Worm (Caenorhabditis elegans) whole organism, L4 larva: ENCODE measurements around the gene pals-22.

Source experiments
- R02D3.7 ChIP-seq: fragments of 150-350 bp; sonication (generic microtip); optimal IDR thresholded peaks from 3 replicates; lab custom pipeline; 2014; ENCODE audit warnings: missing biosample characterization, missing genetic modification characterization
- T20F7.1 ChIP-seq: fragments of 200-800 bp; sonication (Bioruptor generic); optimal IDR thresholded peaks from 2 replicates; lab custom pipeline; 2018; ENCODE audit warnings: mild to moderate bottlenecking, missing genetic modification characterization, missing compliant biosample characterization
- aly-2 ChIP-seq: sonication (generic microtip); optimal IDR thresholded peaks from 2 replicates; lab custom pipeline; 2018; ENCODE audit warnings: missing biosample characterization, missing genetic modification characterization
- arid-1 ChIP-seq: fragments of 200-800 bp; sonication (Bioruptor generic); conservative IDR thresholded peaks from 2 replicates; pipeline ENCODE4 v1.3.6; 2022; ENCODE audit warnings: missing genetic modification reagents, missing genetic modification characterization, missing compliant biosample characterization
- attf-4 ChIP-seq: sonication (generic microtip); optimal IDR thresholded peaks from 3 replicates; lab custom pipeline; 2017; ENCODE audit warnings: missing biosample characterization, missing genetic modification characterization
- ceh-28 ChIP-seq: fragments of 150-350 bp; optimal IDR thresholded peaks from 2 replicates; lab custom pipeline; 2014; ENCODE audit warnings: missing biosample characterization, missing genetic modification reagents, missing genetic modification characterization
- ceh-44 ChIP-seq: fragments of 200-800 bp; sonication (Bioruptor generic); IDR thresholded peaks from 2 replicates; pipeline ENCODE4 v1.3.6; 2022; ENCODE audit warnings: missing genetic modification reagents, missing genetic modification characterization, missing compliant biosample characterization
- ceh-62 ChIP-seq: sonication (generic microtip); optimal IDR thresholded peaks from 2 replicates; lab custom pipeline; 2017; ENCODE audit warnings: missing biosample characterization, missing genetic modification characterization
- ctbp-1 ChIP-seq: fragments of 200-800 bp; sonication (Bioruptor generic); IDR thresholded peaks from 2 replicates; pipeline ENCODE4 v1.3.6; 2022; ENCODE audit warnings: missing genetic modification reagents, missing genetic modification characterization, missing compliant biosample characterization
- daf-12 ChIP-seq: fragments of 150-350 bp; optimal IDR thresholded peaks from 2 replicates; lab custom pipeline; 2014; ENCODE audit warnings: missing biosample characterization, missing genetic modification reagents, missing genetic modification characterization
- daf-16 ChIP-seq, 3 experiments: sonication (generic microtip); optimal IDR thresholded peaks; 2 replicates each; lab custom pipeline; 2016 to 2017; ENCODE audit warnings: missing genetic modification characterization in 3 of 3, missing genetic modification reagents in 3 of 3, mild to moderate bottlenecking in 2 of 3, missing compliant biosample characterization in 2 of 3, missing biosample characterization in 1 of 3, moderate library complexity in 1 of 3
- daf-19 ChIP-seq: fragments of 200-800 bp; sonication (Bioruptor generic); conservative IDR thresholded peaks from 2 replicates; pipeline ENCODE4 v1.3.6; 2022; ENCODE audit warnings: missing genetic modification characterization, missing compliant biosample characterization
- dmd-6 ChIP-seq: fragments of 200-800 bp; sonication (Bioruptor generic); IDR thresholded peaks from 2 replicates; pipeline ENCODE4 v1.3.6; 2022; ENCODE audit warnings: missing genetic modification reagents, missing genetic modification characterization, missing compliant biosample characterization
- dmd-8 ChIP-seq: fragments of 200-800 bp; sonication (Bioruptor generic); IDR thresholded peaks from 2 replicates; pipeline ENCODE4 v1.3.6; 2022; ENCODE audit warnings: missing genetic modification characterization, missing compliant biosample characterization
- duxl-1 ChIP-seq: sonication (generic microtip); optimal IDR thresholded peaks from 2 replicates; lab custom pipeline; 2016; ENCODE audit warnings: mild to moderate bottlenecking, missing genetic modification characterization, moderate library complexity, missing compliant biosample characterization; ENCODE audit not compliant: poor library complexity
- egl-27 ChIP-seq: sonication (generic microtip); optimal IDR thresholded peaks from 3 replicates; lab custom pipeline; 2017; ENCODE audit warnings: missing biosample characterization, missing genetic modification reagents, missing genetic modification characterization
- egl-43 ChIP-seq: fragments of 200-800 bp; sonication (Bioruptor generic); IDR thresholded peaks from 2 replicates; pipeline ENCODE4 v1.3.6; 2022; ENCODE audit warnings: missing genetic modification reagents, missing genetic modification characterization, missing compliant biosample characterization
- fkh-10 ChIP-seq: fragments of 150-350 bp; optimal IDR thresholded peaks from 2 replicates; lab custom pipeline; 2014; ENCODE audit warnings: missing biosample characterization, missing genetic modification reagents, missing genetic modification characterization
- gei-8 ChIP-seq: fragments of 200-800 bp; sonication (Bioruptor generic); optimal IDR thresholded peaks from 2 replicates; lab custom pipeline; 2018; ENCODE audit warnings: mild to moderate bottlenecking, missing genetic modification characterization, missing compliant biosample characterization
- hmg-1.1 ChIP-seq: fragments of 200-800 bp; sonication (Bioruptor generic); IDR thresholded peaks from 2 replicates; pipeline ENCODE4 v1.3.6; 2022; ENCODE audit warnings: missing genetic modification reagents, missing genetic modification characterization, missing compliant biosample characterization
- lin-1 ChIP-seq: fragments of 200-800 bp; sonication (Bioruptor generic); IDR thresholded peaks from 2 replicates; pipeline ENCODE4 v1.3.6; 2022; ENCODE audit warnings: missing genetic modification reagents, missing genetic modification characterization, missing compliant biosample characterization
- lin-13 ChIP-seq: fragments of 150-350 bp; optimal IDR thresholded peaks from 2 replicates; lab custom pipeline; 2014; ENCODE audit warnings: missing biosample characterization, missing genetic modification reagents, missing genetic modification characterization
- lin-15B ChIP-seq: fragments of 150-350 bp; sonication (generic microtip); optimal IDR thresholded peaks from 3 replicates; lab custom pipeline; 2014; ENCODE audit warnings: missing biosample characterization, missing genetic modification characterization
- lin-29 ChIP-seq: fragments of 200-800 bp; sonication (Bioruptor generic); IDR thresholded peaks from 2 replicates; pipeline ENCODE4 v1.3.6; 2022; ENCODE audit warnings: missing genetic modification reagents, missing genetic modification characterization, missing compliant biosample characterization
- lir-3 ChIP-seq: sonication (generic microtip); optimal IDR thresholded peaks from 2 replicates; lab custom pipeline; 2016; ENCODE audit warnings: mild to moderate bottlenecking, missing genetic modification characterization, missing compliant biosample characterization
- lsy-2 ChIP-seq, 2 experiments: fragments of 150-350 bp in 1 of 2; sonication (generic microtip) in 1 of 2; optimal IDR thresholded peaks; 2 replicates each; lab custom pipeline; 2014 to 2017; ENCODE audit warnings: missing biosample characterization in 2 of 2, missing genetic modification characterization in 2 of 2
- madf-5 ChIP-seq, 2 experiments: fragments of 200-800 bp; sonication (Bioruptor generic); IDR thresholded peaks; 2 replicates each; pipeline ENCODE4 v1.3.6; 2022; ENCODE audit warnings: missing compliant biosample characterization in 2 of 2, missing genetic modification characterization in 2 of 2
- madf-9 ChIP-seq: fragments of 200-800 bp; sonication (Bioruptor generic); conservative IDR thresholded peaks from 2 replicates; pipeline ENCODE4 v1.3.6; 2022; ENCODE audit warnings: missing genetic modification reagents, missing genetic modification characterization, missing compliant biosample characterization
- mdt-29 ChIP-seq: fragments of 200-800 bp; sonication (Bioruptor generic); IDR thresholded peaks from 2 replicates; pipeline ENCODE4 v1.3.6; 2022; ENCODE audit warnings: missing genetic modification reagents, missing genetic modification characterization, missing compliant biosample characterization
- mep-1 ChIP-seq: fragments of 150-350 bp; sonication (generic microtip); optimal IDR thresholded peaks from 3 replicates; lab custom pipeline; 2014; ENCODE audit warnings: missing biosample characterization, missing genetic modification characterization
- mxl-3 ChIP-seq: fragments of 200-800 bp; sonication (Bioruptor generic); optimal IDR thresholded peaks from 2 replicates; lab custom pipeline; 2018; ENCODE audit warnings: mild to moderate bottlenecking, missing genetic modification characterization, missing compliant biosample characterization
- nhr-10 ChIP-seq: fragments of 150-350 bp; optimal IDR thresholded peaks from 2 replicates; lab custom pipeline; 2014; ENCODE audit warnings: missing biosample characterization, missing genetic modification characterization
- nhr-25 ChIP-seq: sonication (generic microtip); optimal IDR thresholded peaks from 2 replicates; lab custom pipeline; 2017; ENCODE audit warnings: missing genetic modification characterization, mild to moderate bottlenecking, missing compliant biosample characterization, antibody characterized with exemption, moderate library complexity, borderline replicate concordance; ENCODE audit not compliant: insufficient read depth
- nhr-42 ChIP-seq: fragments of 200-800 bp; sonication (Bioruptor generic); IDR thresholded peaks from 2 replicates; pipeline ENCODE4 v1.3.6; 2022; ENCODE audit warnings: missing genetic modification characterization, missing compliant biosample characterization
- nhr-48 ChIP-seq: sonication (generic microtip); optimal IDR thresholded peaks from 2 replicates; lab custom pipeline; 2016; ENCODE audit warnings: mild to moderate bottlenecking, missing genetic modification characterization, missing compliant biosample characterization
- nhr-76 ChIP-seq: fragments of 150-350 bp; optimal IDR thresholded peaks from 2 replicates; lab custom pipeline; 2014; ENCODE audit warnings: missing biosample characterization, missing genetic modification characterization
- nhr-77 ChIP-seq: fragments of 150-350 bp; optimal IDR thresholded peaks from 2 replicates; lab custom pipeline; 2014; ENCODE audit warnings: missing biosample characterization, missing genetic modification characterization
- pha-4 ChIP-seq, 2 experiments: fragments of 150-350 bp in 1 of 2; fragments of 200-800 bp in 1 of 2; sonication (Bioruptor generic) in 1 of 2; IDR thresholded peaks in 1 of 2; optimal IDR thresholded peaks in 1 of 2; 2 replicates each; pipeline versions ENCODE4 v1.3.6 to Lab custom; 2014 to 2022; ENCODE audit warnings: missing genetic modification characterization in 2 of 2, missing genetic modification reagents in 2 of 2, missing biosample characterization in 1 of 2, missing compliant biosample characterization in 1 of 2
- php-3 ChIP-seq: fragments of 200-800 bp; sonication (Bioruptor generic); IDR thresholded peaks from 2 replicates; pipeline ENCODE4 v1.3.6; 2022; ENCODE audit warnings: missing genetic modification reagents, missing genetic modification characterization, missing compliant biosample characterization
- rbr-2 ChIP-seq: sonication (generic microtip); optimal IDR thresholded peaks from 2 replicates; lab custom pipeline; 2016; ENCODE audit warnings: missing genotype, missing genetic modification characterization, missing compliant biosample characterization
- saeg-2 ChIP-seq: fragments of 200-800 bp; sonication (Bioruptor generic); IDR thresholded peaks from 2 replicates; pipeline ENCODE4 v1.3.6; 2022; ENCODE audit warnings: missing genetic modification reagents, missing genetic modification characterization, missing compliant biosample characterization
- spr-1 ChIP-seq: sonication (generic microtip); optimal IDR thresholded peaks from 2 replicates; lab custom pipeline; 2016; ENCODE audit warnings: mild to moderate bottlenecking, missing genetic modification characterization, missing compliant biosample characterization
- spr-3 ChIP-seq: fragments of 200-800 bp; sonication (Bioruptor generic); optimal IDR thresholded peaks from 2 replicates; lab custom pipeline; 2018; ENCODE audit warnings: mild to moderate bottlenecking, missing genetic modification characterization, missing compliant biosample characterization
- tag-97 ChIP-seq: fragments of 200-800 bp; sonication (Bioruptor generic); IDR thresholded peaks from 2 replicates; pipeline ENCODE4 v1.3.6; 2022; ENCODE audit warnings: missing genetic modification characterization, missing compliant biosample characterization
- unc-39 ChIP-seq: sonication (generic microtip); optimal IDR thresholded peaks from 2 replicates; lab custom pipeline; 2017; ENCODE audit warnings: missing biosample characterization, missing genetic modification characterization
- unc-62 ChIP-seq, 3 experiments: fragments of 150-350 bp in 1 of 3; sonication (generic microtip); optimal IDR thresholded peaks in 2 of 3; peaks in 1 of 3; 1 replicate in 1 of 3; 2 replicates in 2 of 3; lab custom pipeline; 2014 to 2017; ENCODE audit warnings: missing biosample characterization in 3 of 3, missing genetic modification characterization in 3 of 3, missing genetic modification reagents in 3 of 3, missing genotype in 1 of 3
- zag-1 ChIP-seq: fragments of 150-350 bp; optimal IDR thresholded peaks from 2 replicates; lab custom pipeline; 2014; ENCODE audit warnings: missing biosample characterization, missing genetic modification characterization
- zip-11 ChIP-seq: fragments of 200-800 bp; sonication (Bioruptor generic); IDR thresholded peaks from 2 replicates; pipeline ENCODE4 v1.3.6; 2022; ENCODE audit warnings: missing genetic modification characterization, missing compliant biosample characterization
- zip-2 ChIP-seq: fragments of 150-350 bp; optimal IDR thresholded peaks from 2 replicates; lab custom pipeline; 2014; ENCODE audit warnings: missing biosample characterization, missing genetic modification characterization

The pals-22 gene

ce11 chrIII:89155-89554 lies 43.1 kb upstream of the pals-22 start (continued):
- TF ChIP-seq mep-1 (tag; lab: Kevin White, UChicago) (peak; percentile 69), unc-62 (GFP tag; optimal IDR thresholded peaks at IDR 0.05 in 1 of 2; lab: Kevin White, UChicago) (peak in 1 of 2 experiments; percentile 84), unc-62 (tag; optimal IDR thresholded peaks at IDR 0.05; lab: Kevin White, UChicago) (no peak), duxl-1 (peak; percentile 84), R02D3.7 (tag; lab: Kevin White, UChicago) (no peak), arid-1 (peak; percentile 81), saeg-2 (GFP tag; lab: Robert Waterston, UW) (0 out of 2 replicates have a peak, but pooled peaks have one; percentile 52), ctbp-1 (GFP tag; lab: Robert Waterston, UW) (peak; percentile 44; the same call in 1 of the 2 replicates), T20F7.1 (peak; percentile 83), daf-12 (tag; lab: Kevin White, UChicago) (no peak), mxl-3 (GFP tag; lab: Kevin White, UChicago) (no peak), php-3 (peak; percentile 46; the same call in 1 of the 2 replicates), pha-4 (GFP tag; IDR thresholded peaks at IDR 0.05; lab: Robert Waterston, UW) (peak; percentile 87), pha-4 (tag; optimal IDR thresholded peaks at IDR 0.05; lab: Kevin White, UChicago) (no peak), egl-27 (tag; lab: Kevin White, UChicago) (no peak), spr-3 (GFP tag; lab: Kevin White, UChicago) (peak; percentile 52), daf-19 (GFP tag; lab: Robert Waterston, UW) (0 out of 2 replicates have a peak, but pooled peaks have one; percentile 65), attf-4 (tag; lab: Kevin White, UChicago) (no peak), spr-1 (tag; lab: Kevin White, UChicago) (peak; percentile 26), zag-1 (tag; lab: Kevin White, UChicago) (no peak), nhr-10 (tag; lab: Kevin White, UChicago) (no peak), madf-9 (GFP tag; lab: Robert Waterston, UW) (0 out of 2 replicates have a peak, but pooled peaks have one; percentile 60), daf-16 (GFP tag; optimal IDR thresholded peaks at IDR 0.05; lab: Kevin White, UChicago) (peak in 1 of 2 experiments; percentile 75), daf-16 (tag; optimal IDR thresholded peaks at IDR 0.05; lab: Kevin White, UChicago) (peak; percentile 41), aly-2 (no peak), ceh-44 (GFP tag; lab: Robert Waterston, UW) (peak; percentile 3; the same call in 1 of the 2 replicates), hmg-1.1 (GFP tag; lab: Robert Waterston, UW) (peak; percentile 62), zip-11 (GFP tag; lab: Robert Waterston, UW) (no peak), rbr-2 (tag; lab: Kevin White, UChicago) (peak; percentile 12), lin-13 (peak; percentile 55), nhr-42 (GFP tag; lab: Robert Waterston, UW) (0 out of 2 replicates have a peak, but pooled peaks have one; percentile 47), dmd-6 (GFP tag; lab: Robert Waterston, UW) (peak; percentile 40), egl-43 (peak; percentile 79; the same call in 1 of the 2 replicates), gei-8 (GFP tag; lab: Kevin White, UChicago) (peak; percentile 56), nhr-25 (tag; lab: Kevin White, UChicago) (no peak), tag-97 (GFP tag; lab: Robert Waterston, UW) (no peak), unc-39 (tag; lab: Kevin White, UChicago) (no peak), lsy-2 (tag; optimal IDR thresholded peaks at IDR 0.05; lab: Kevin White, UChicago) (peak in 1 of 2 experiments; percentile 68), lin-29 (no peak), nhr-77 (tag; lab: Kevin White, UChicago) (no peak), madf-5 (GFP tag; IDR thresholded peaks at IDR 0.05; lab: Robert Waterston, UW) (peak in 1 of 2 experiments; percentile 79; a peak in 2 of 4 replicates), lin-1 (GFP tag; lab: Robert Waterston, UW) (peak; percentile 47; the same call in 1 of the 2 replicates), dmd-8 (GFP tag; lab: Robert Waterston, UW) (peak; percentile 80), ceh-28 (tag; lab: Kevin White, UChicago) (peak; percentile 24), lir-3 (peak; percentile 39), zip-2 (tag; lab: Kevin White, UChicago) (peak; percentile 11), mdt-29 (no peak), nhr-76 (tag; lab: Kevin White, UChicago) (no peak), nhr-48 (tag; lab: Kevin White, UChicago) (no peak), ceh-62 (no peak), lin-15B (tag; lab: Kevin White, UChicago) (no peak), fkh-10 (GFP tag; lab: Kevin White, UChicago) (no peak)
